Worm (Caenorhabditis elegans): Measurements from ENCODE around the gene flp-25.

ce11 chrIII:9353814-9354213 lies 7.5 kb upstream of the flp-25 start:
- TF ChIP-seq unc-62 (GFP tag; optimal IDR thresholded peaks at IDR 0.05) (no peak), egl-27 (tag; optimal IDR thresholded peaks at IDR 0.05) (no peak), ztf-11 (tag; optimal IDR thresholded peaks at IDR 0.05) (no peak), nhr-77 (tag; optimal IDR thresholded peaks at IDR 0.05) (no peak), lin-39 (tag; optimal IDR thresholded peaks at IDR 0.05) (no peak), dsc-1 (tag; optimal IDR thresholded peaks at IDR 0.05) (no peak), rnt-1 (tag; optimal IDR thresholded peaks at IDR 0.05) (peak; percentile 60), nhr-76 (tag; optimal IDR thresholded peaks at IDR 0.05) (no peak), lir-3 (tag; optimal IDR thresholded peaks at IDR 0.05; ENCODE audit: poor library complexity) (no peak)
